Worm (Caenorhabditis elegans): ENCODE results near the gene twk-35.

twk-35 gene

DNA sequence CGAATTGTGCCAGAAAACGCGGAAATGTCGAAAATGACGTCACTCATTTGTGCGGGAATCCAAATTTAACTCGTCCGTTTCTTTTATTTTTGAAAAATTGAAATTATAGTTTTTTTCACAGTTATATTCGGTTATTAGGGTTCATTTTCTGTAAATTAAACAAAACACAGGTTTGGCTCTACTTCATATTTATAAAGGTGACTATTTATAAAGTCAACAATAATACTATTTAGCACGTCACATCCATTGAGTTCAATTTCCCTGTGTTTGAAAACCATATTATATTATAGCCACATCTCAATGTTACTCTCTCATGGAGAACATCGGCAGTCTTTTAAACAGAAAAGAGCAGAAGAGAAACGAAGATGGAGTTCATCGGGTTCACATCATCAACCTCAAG, at the start of gene twk-35:
twk-35 (plus strand) TSS at position 301 of the 400 bp plus-strand sequence.
- TF ChIP-seq ets-5 (GFP tag; IDR thresholded peaks at IDR 0.05) (no peak), unc-98 (GFP tag; IDR thresholded peaks at IDR 0.05) (no peak), Y116A8C.19 (tag; optimal IDR thresholded peaks at IDR 0.05; ENCODE audit: borderline replicate concordance) (no peak), lin-14 (GFP tag; optimal IDR thresholded peaks at IDR 0.05) (no peak), egl-13 (tag; optimal IDR thresholded peaks at IDR 0.05) (no peak), ceh-90 (tag; optimal IDR thresholded peaks at IDR 0.05) (no peak), jun-1 (tag; optimal IDR thresholded peaks at IDR 0.05) (no peak), mdl-1 (tag; optimal IDR thresholded peaks at IDR 0.05) (no peak), sox-4 (tag; optimal IDR thresholded peaks at IDR 0.05) (no peak), zag-1 (tag; optimal IDR thresholded peaks at IDR 0.05) (no peak), isw-1 (GFP tag; IDR thresholded peaks at IDR 0.05) (no peak), C16A3.4 (tag; optimal IDR thresholded peaks at IDR 0.05) (no peak), C34B4.2 (tag; optimal IDR thresholded peaks at IDR 0.05) (no peak), skn-1 (tag; optimal IDR thresholded peaks at IDR 0.05) (no peak), lir-3 (tag; optimal IDR thresholded peaks at IDR 0.05; ENCODE audit: poor library complexity) (no peak)

- no peak for TF ChIP-seq swsn-7 (tag; optimal IDR thresholded peaks at IDR 0.05)
- TF ChIP-seq nhr-11 (tag; optimal IDR thresholded peaks at IDR 0.05) = no peak
- no peak for TF ChIP-seq efl-1 (optimal IDR thresholded peaks at IDR 0.05)
- peak in 1 of 2 experiments; percentile 7 for TF ChIP-seq efl-1 (GFP tag; optimal IDR thresholded peaks at IDR 0.05 in 1 of 2)
- peak; percentile 56 for TF ChIP-seq lin-14 (GFP tag; optimal IDR thresholded peaks at IDR 0.05)
- no peak for TF ChIP-seq unc-30 (tag; optimal IDR thresholded peaks at IDR 0.05)
- TF ChIP-seq nhr-71 (tag; optimal IDR thresholded peaks at IDR 0.05) = no peak
- TF ChIP-seq elt-2 (tag; optimal IDR thresholded peaks at IDR 0.05) = no peak
- TF ChIP-seq ceh-90 (tag; optimal IDR thresholded peaks at IDR 0.05) = no peak
- TF ChIP-seq unc-86 (tag; optimal IDR thresholded peaks at IDR 0.05) = no peak
Observed at ce11 chrV:20813646-20814045, 49.1 kb upstream of the twk-35 start.

DNA sequence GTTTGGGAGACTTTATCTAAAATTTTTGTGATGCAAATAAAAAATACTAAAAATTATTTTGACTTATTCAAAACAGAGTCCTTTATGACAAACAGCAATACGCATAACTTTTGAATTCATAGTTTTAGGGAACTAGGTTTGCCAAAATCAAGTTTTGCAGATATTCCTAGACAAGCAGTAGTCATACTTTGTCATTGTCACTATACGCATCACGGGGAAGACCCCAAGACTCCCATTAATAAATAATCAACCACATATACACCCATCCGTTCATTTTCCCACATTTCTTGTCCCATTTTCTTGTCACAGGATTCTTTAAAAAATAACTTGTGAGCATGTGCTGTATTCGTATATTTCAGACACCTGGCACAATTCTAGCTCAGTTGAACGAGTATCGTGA, 48.4 kb upstream of the twk-35 start, which contains the start of gene Y44A6D.7:
Y44A6D.7 (plus strand) TSS at position 301 of the 400 bp plus-strand sequence.
- peak; percentile 30 for TF ChIP-seq nhr-85 (tag)
- TF ChIP-seq unc-130 (tag; optimal IDR thresholded peaks at IDR 0.05) = no peak

DNA sequence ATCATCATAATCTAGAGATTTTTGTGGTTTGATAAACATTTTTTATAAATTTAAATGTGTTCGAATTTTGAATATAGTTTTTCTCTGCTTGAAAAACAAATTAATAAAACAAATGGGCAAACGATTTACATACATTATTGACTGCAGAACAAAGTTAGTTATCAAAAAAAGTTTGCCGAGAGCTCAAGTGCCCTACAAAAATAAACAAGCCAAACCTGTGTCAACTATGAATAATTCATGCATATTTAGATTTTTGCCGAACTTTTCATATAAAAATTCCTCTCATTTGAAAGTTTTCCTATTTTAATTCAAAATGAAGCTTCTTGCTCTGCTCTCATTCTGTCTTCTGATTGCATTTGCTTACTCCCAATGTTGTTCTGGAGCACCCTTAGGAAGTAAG, 46.9 kb upstream of the twk-35 start, which contains the start of gene sshk-1:
sshk-1 (plus strand) TSS at position 301 of the 400 bp plus-strand sequence.
- TF ChIP-seq nhr-19 (GFP tag; conservative IDR thresholded peaks at IDR 0.05) = no peak
- TF ChIP-seq lsy-2 (tag; optimal IDR thresholded peaks at IDR 0.05) = no peak
- TF ChIP-seq unc-62 (GFP tag; optimal IDR thresholded peaks at IDR 0.05) = no peak
- TF ChIP-seq fos-1 (tag; optimal IDR thresholded peaks at IDR 0.05) = no peak
- TF ChIP-seq zip-4 (GFP tag; optimal IDR thresholded peaks at IDR 0.05) = no peak
- TF ChIP-seq elt-2 (tag; optimal IDR thresholded peaks at IDR 0.05) = no peak
- no peak for TF ChIP-seq nhr-76 (tag; optimal IDR thresholded peaks at IDR 0.05)
- no peak for TF ChIP-seq grh-1 (GFP tag; IDR thresholded peaks at IDR 0.05)
- no peak for TF ChIP-seq fkh-10 (GFP tag; optimal IDR thresholded peaks at IDR 0.05)
- no peak for TF ChIP-seq skn-1 (tag; optimal IDR thresholded peaks at IDR 0.05)
- no peak for TF ChIP-seq C16A3.4 (tag; optimal IDR thresholded peaks at IDR 0.05)
- no peak for TF ChIP-seq efl-3 (GFP tag; optimal IDR thresholded peaks at IDR 0.05)
- no peak for TF ChIP-seq blmp-1 (tag; optimal IDR thresholded peaks at IDR 0.05)
- no peak for TF ChIP-seq alr-1 (tag; optimal IDR thresholded peaks at IDR 0.05; ENCODE audit: borderline replicate concordance)
- no peak for TF ChIP-seq tlp-1 (tag; optimal IDR thresholded peaks at IDR 0.05)
- TF ChIP-seq hlh-17 (GFP tag; optimal IDR thresholded peaks at IDR 0.05; ENCODE audit: borderline replicate concordance) = no peak
- TF ChIP-seq hpl-2 (GFP tag; optimal IDR thresholded peaks at IDR 0.05) = no peak

All from whole organism, L1 larva.